Worm (Caenorhabditis elegans) whole organism, young adult: ENCODE results near the gene F15B9.11.

Experiments
- C06A6.2 ChIP-seq: fragments of 200-800 bp; sonication (Bioruptor generic); conservative IDR thresholded peaks from 2 replicates; pipeline ENCODE4 v1.3.6; 2022; ENCODE audit warnings: missing genetic modification characterization, missing compliant biosample characterization
- C17E4.6 ChIP-seq: fragments of 200-800 bp; sonication (Bioruptor generic); IDR thresholded peaks from 2 replicates; pipeline ENCODE4 v1.3.6; 2022; ENCODE audit warnings: missing genetic modification reagents, missing genetic modification characterization, missing compliant biosample characterization
- F10E7.11 ChIP-seq: sonication (generic microtip); optimal IDR thresholded peaks from 2 replicates; lab custom pipeline; 2017; ENCODE audit warnings: mild to moderate bottlenecking, missing genetic modification characterization, moderate library complexity, missing compliant biosample characterization
- F22D6.2 ChIP-seq: sonication (generic microtip); optimal IDR thresholded peaks from 2 replicates; lab custom pipeline; 2016; ENCODE audit warnings: mild to moderate bottlenecking, missing genetic modification characterization, missing compliant biosample characterization
- F23B12.7 ChIP-seq: sonication (generic microtip); optimal IDR thresholded peaks from 2 replicates; lab custom pipeline; 2017; ENCODE audit warnings: missing genetic modification characterization, mild to moderate bottlenecking, missing compliant biosample characterization, antibody characterized with exemption, moderate library complexity; ENCODE audit not compliant: insufficient read depth
- F49E8.2 ChIP-seq: sonication (generic microtip); optimal IDR thresholded peaks from 3 replicates; lab custom pipeline; 2017; ENCODE audit warnings: missing genetic modification characterization, mild to moderate bottlenecking, missing compliant biosample characterization, antibody characterized with exemption, moderate library complexity; ENCODE audit not compliant: insufficient read depth
- F57A8.1 ChIP-seq: fragments of 200-800 bp; sonication (Bioruptor generic); optimal IDR thresholded peaks from 2 replicates; lab custom pipeline; 2018; ENCODE audit warnings: mild to moderate bottlenecking, missing genetic modification characterization, moderate library complexity, missing compliant biosample characterization
- Y53G8AR.9 ChIP-seq: fragments of 200-800 bp; sonication (Bioruptor generic); conservative IDR thresholded peaks from 2 replicates; pipeline ENCODE4 v1.3.6; 2022; ENCODE audit warnings: missing genetic modification reagents, missing genetic modification characterization, missing compliant biosample characterization
- Y67H2A.10 ChIP-seq: fragments of 200-800 bp; sonication (Bioruptor generic); conservative IDR thresholded peaks from 2 replicates; pipeline ENCODE4 v1.3.6; 2022; ENCODE audit warnings: missing genetic modification reagents, missing genetic modification characterization, missing compliant biosample characterization
- ZK185.1 ChIP-seq: sonication (generic microtip); optimal IDR thresholded peaks from 2 replicates; lab custom pipeline; 2016; ENCODE audit warnings: mild to moderate bottlenecking, missing genetic modification characterization, missing compliant biosample characterization; ENCODE audit not compliant: poor library complexity, severe bottlenecking
- athp-1 ChIP-seq: sonication (generic microtip); optimal IDR thresholded peaks from 2 replicates; lab custom pipeline; 2017; ENCODE audit warnings: mild to moderate bottlenecking, missing genetic modification characterization, missing compliant biosample characterization
- attf-5 ChIP-seq: fragments of 200-800 bp; sonication (Bioruptor generic); optimal IDR thresholded peaks from 2 replicates; lab custom pipeline; 2018; ENCODE audit warnings: mild to moderate bottlenecking, missing genetic modification characterization, missing compliant biosample characterization
- attf-6 ChIP-seq: fragments of 200-800 bp; sonication (Bioruptor generic); IDR thresholded peaks from 2 replicates; pipeline ENCODE4 v1.3.6; 2022; ENCODE audit warnings: missing genetic modification reagents, missing genetic modification characterization, missing compliant biosample characterization
- bed-1 ChIP-seq: fragments of 200-800 bp; sonication (Bioruptor generic); IDR thresholded peaks from 2 replicates; pipeline ENCODE4 v1.3.6; 2022; ENCODE audit warnings: missing genetic modification reagents, missing genetic modification characterization, missing compliant biosample characterization
- ceh-40 ChIP-seq: fragments of 200-800 bp; sonication (Bioruptor generic); IDR thresholded peaks from 2 replicates; pipeline ENCODE4 v1.3.6; 2022; ENCODE audit warnings: missing genetic modification characterization, missing compliant biosample characterization
- ceh-79 ChIP-seq: sonication (generic microtip); optimal IDR thresholded peaks from 2 replicates; lab custom pipeline; 2017; ENCODE audit warnings: mild to moderate bottlenecking, missing genetic modification characterization, missing compliant biosample characterization
- die-1 ChIP-seq: sonication (generic microtip); optimal IDR thresholded peaks from 2 replicates; lab custom pipeline; 2016; ENCODE audit warnings: missing genotype, mild to moderate bottlenecking, missing genetic modification characterization, missing compliant biosample characterization
- dpff-1 ChIP-seq: sonication (generic microtip); optimal IDR thresholded peaks from 2 replicates; lab custom pipeline; 2017; ENCODE audit warnings: mild to moderate bottlenecking, missing genetic modification characterization, missing compliant biosample characterization
- dpl-1 ChIP-seq: fragments of 150-350 bp; optimal IDR thresholded peaks from 2 replicates; lab custom pipeline; 2014; ENCODE audit warnings: missing biosample characterization, missing genetic modification reagents, missing genetic modification characterization
- efl-1 ChIP-seq: fragments of 150-350 bp; optimal IDR thresholded peaks from 2 replicates; lab custom pipeline; 2014; ENCODE audit warnings: missing biosample characterization, missing genetic modification reagents, missing genetic modification characterization
- egrh-3 ChIP-seq: fragments of 200-800 bp; sonication (Bioruptor generic); IDR thresholded peaks from 2 replicates; pipeline ENCODE4 v1.3.6; 2022; ENCODE audit warnings: missing genetic modification reagents, missing genetic modification characterization, missing compliant biosample characterization
- ekl-4 ChIP-seq: fragments of 200-800 bp; sonication (Bioruptor generic); IDR thresholded peaks from 2 replicates; pipeline ENCODE4 v1.3.6; 2022; ENCODE audit warnings: missing genetic modification reagents, missing genetic modification characterization, missing compliant biosample characterization
- ets-4 ChIP-seq: fragments of 200-800 bp; sonication (Bioruptor generic); optimal IDR thresholded peaks from 2 replicates; lab custom pipeline; 2018; ENCODE audit warnings: mild to moderate bottlenecking, missing genetic modification characterization, missing compliant biosample characterization
- fkh-3 ChIP-seq: sonication (generic microtip); optimal IDR thresholded peaks from 2 replicates; lab custom pipeline; 2016; ENCODE audit warnings: mild to moderate bottlenecking, missing genetic modification characterization, missing compliant biosample characterization
- let-607 ChIP-seq, 2 experiments: fragments of 200-800 bp in 1 of 2; sonication (Bioruptor generic) in 1 of 2; sonication (generic microtip) in 1 of 2; optimal IDR thresholded peaks; 2 replicates each; lab custom pipeline; 2016 to 2018; ENCODE audit warnings: mild to moderate bottlenecking in 2 of 2, missing compliant biosample characterization in 2 of 2, missing genetic modification characterization in 2 of 2, moderate library complexity in 2 of 2, missing genotype in 1 of 2
- lin-40 ChIP-seq: sonication (generic microtip); optimal IDR thresholded peaks from 2 replicates; lab custom pipeline; 2016; ENCODE audit warnings: missing genetic modification characterization, mild to moderate bottlenecking, missing compliant biosample characterization, missing genotype, missing genetic modification reagents
- lin-54 ChIP-seq: fragments of 200-800 bp; sonication (Bioruptor generic); optimal IDR thresholded peaks from 2 replicates; lab custom pipeline; 2018; ENCODE audit warnings: mild to moderate bottlenecking, missing genetic modification characterization, missing compliant biosample characterization
- lir-1 ChIP-seq: fragments of 200-800 bp; sonication (Bioruptor generic); conservative IDR thresholded peaks from 2 replicates; pipeline ENCODE4 v1.3.6; 2022; ENCODE audit warnings: missing genetic modification reagents, missing genetic modification characterization, missing compliant biosample characterization
- madf-10 ChIP-seq: sonication (generic microtip); optimal IDR thresholded peaks from 2 replicates; lab custom pipeline; 2016; ENCODE audit warnings: mild to moderate bottlenecking, missing genetic modification characterization, missing compliant biosample characterization
- madf-8 ChIP-seq: fragments of 200-800 bp; sonication (Bioruptor generic); conservative IDR thresholded peaks from 2 replicates; pipeline ENCODE4 v1.3.6; 2022; ENCODE audit warnings: missing genetic modification reagents, missing genetic modification characterization, missing compliant biosample characterization
- mcd-1 ChIP-seq: fragments of 200-800 bp; sonication (Bioruptor generic); IDR thresholded peaks from 2 replicates; pipeline ENCODE4 v1.3.6; 2022; ENCODE audit warnings: missing genetic modification reagents, missing genetic modification characterization, missing compliant biosample characterization
- mel-28 ChIP-seq: sonication (generic microtip); optimal IDR thresholded peaks from 2 replicates; lab custom pipeline; 2016; ENCODE audit warnings: borderline replicate concordance, mild to moderate bottlenecking, missing genetic modification characterization, missing compliant biosample characterization
- nfya-1 ChIP-seq: sonication (generic microtip); optimal IDR thresholded peaks from 2 replicates; lab custom pipeline; 2017; ENCODE audit warnings: antibody characterized with exemption, missing compliant biosample characterization, missing genetic modification characterization, borderline replicate concordance; ENCODE audit not compliant: insufficient read depth
- nhr-27 ChIP-seq: fragments of 200-800 bp; sonication (Bioruptor generic); optimal IDR thresholded peaks from 2 replicates; lab custom pipeline; 2018; ENCODE audit warnings: mild to moderate bottlenecking, missing genetic modification characterization, moderate library complexity, missing compliant biosample characterization
- pbrm-1 ChIP-seq: fragments of 200-800 bp; sonication (Bioruptor generic); IDR thresholded peaks from 2 replicates; pipeline ENCODE4 v1.3.6; 2022; ENCODE audit warnings: missing genetic modification reagents, missing genetic modification characterization, missing compliant biosample characterization
- sea-2 ChIP-seq: fragments of 200-800 bp; sonication (Bioruptor generic); IDR thresholded peaks from 2 replicates; pipeline ENCODE4 v1.3.6; 2022; ENCODE audit warnings: missing genetic modification characterization, missing compliant biosample characterization
- snpc-3.4 ChIP-seq: sonication (generic microtip); optimal IDR thresholded peaks from 2 replicates; lab custom pipeline; 2017; ENCODE audit warnings: missing genetic modification characterization, mild to moderate bottlenecking, missing compliant biosample characterization, antibody characterized with exemption, moderate library complexity, missing genotype, missing genetic modification reagents
- sptf-2 ChIP-seq: fragments of 200-800 bp; sonication (Bioruptor generic); optimal IDR thresholded peaks from 2 replicates; lab custom pipeline; 2018; ENCODE audit warnings: mild to moderate bottlenecking, missing genetic modification characterization, missing compliant biosample characterization
- xnd-1 ChIP-seq: sonication (generic microtip); optimal IDR thresholded peaks from 2 replicates; lab custom pipeline; 2016; ENCODE audit warnings: missing genotype, missing genetic modification reagents, missing genetic modification characterization, missing compliant biosample characterization
- ztf-28 ChIP-seq: fragments of 200-800 bp; sonication (Bioruptor generic); IDR thresholded peaks from 2 replicates; pipeline ENCODE4 v1.3.6; 2022; ENCODE audit warnings: missing genetic modification reagents, missing genetic modification characterization, missing compliant biosample characterization
- ztf-6 ChIP-seq: fragments of 200-800 bp; sonication (Bioruptor generic); IDR thresholded peaks from 2 replicates; pipeline ENCODE4 v1.3.6; 2022; ENCODE audit warnings: missing genetic modification reagents, missing genetic modification characterization, missing compliant biosample characterization

F15B9.11 gene

DNA sequence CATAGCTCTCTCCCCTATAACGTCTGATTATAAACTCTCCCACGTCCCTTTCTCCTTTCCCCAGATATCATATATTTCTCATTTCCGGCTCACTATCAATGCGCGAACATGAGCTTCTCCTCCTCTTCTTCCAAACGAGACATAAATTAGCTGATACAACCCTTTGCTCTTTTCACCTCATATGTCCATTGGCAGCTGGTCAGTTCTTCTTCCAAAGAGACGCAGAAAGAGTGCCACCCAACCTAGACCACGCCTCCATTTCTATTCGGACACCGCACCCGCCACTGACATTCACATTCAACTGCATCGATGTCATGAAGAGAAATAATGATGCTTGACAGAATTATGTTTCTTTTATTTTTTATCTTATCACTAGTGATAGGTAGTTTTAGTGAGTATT lies 26.1 kb upstream of the F15B9.11 start, which contains the start of gene fmi-1:
TSS of gene fmi-1 (plus strand) at position 301 of the 400 bp plus-strand sequence.
- TF ChIP-seq die-1 (tag; lab: Kevin White, UChicago) (no peak), C17E4.6 (GFP tag; lab: Robert Waterston, UW) (no peak), dpff-1 (tag; lab: Kevin White, UChicago) (no peak), Y53G8AR.9 (GFP tag; lab: Robert Waterston, UW) (no peak), F49E8.2 (tag; lab: Kevin White, UChicago) (no peak), mel-28 (tag; lab: Kevin White, UChicago) (no peak), ekl-4 (GFP tag; lab: Robert Waterston, UW) (no peak), lin-54 (no peak), lin-40 (tag; lab: Kevin White, UChicago) (no peak), xnd-1 (tag; lab: Kevin White, UChicago) (no peak), ztf-28 (GFP tag; lab: Robert Waterston, UW) (no peak), ztf-6 (no peak), lir-1 (no peak), ZK185.1 (tag; lab: Kevin White, UChicago) (no peak), athp-1 (tag; lab: Kevin White, UChicago) (no peak), attf-5 (GFP tag; lab: Kevin White, UChicago) (no peak), madf-8 (GFP tag; lab: Robert Waterston, UW) (no peak), sptf-2 (GFP tag; lab: Kevin White, UChicago) (no peak), madf-10 (tag; lab: Kevin White, UChicago) (no peak), ceh-40 (no peak)

DNA sequence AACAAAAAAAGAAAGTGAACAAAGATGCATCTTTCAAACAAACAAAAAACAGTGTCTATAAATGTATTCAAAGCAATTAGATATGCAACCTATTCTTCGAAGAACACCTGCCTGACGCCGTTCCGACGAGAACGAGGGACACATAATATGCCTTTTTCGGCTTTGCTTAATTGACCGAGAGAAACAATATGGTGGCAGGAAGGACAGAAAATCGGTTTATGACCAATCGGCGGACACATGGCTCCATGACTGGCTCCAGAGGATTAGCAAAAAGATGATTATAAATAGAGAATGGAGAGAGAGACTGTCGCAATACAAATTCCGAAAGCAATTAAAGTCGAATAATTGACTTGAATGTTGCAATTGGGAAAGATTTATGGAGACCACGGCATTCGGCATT lies 25.5 kb upstream of the F15B9.11 start:
- no peak for TF ChIP-seq sea-2
- no peak for TF ChIP-seq F22D6.2
- no peak for TF ChIP-seq snpc-3.4 (tag; lab: Kevin White, UChicago)
- no peak for TF ChIP-seq ceh-79
- TF ChIP-seq pbrm-1 (GFP tag; lab: Robert Waterston, UW), result no peak
- TF ChIP-seq dpl-1 (GFP tag; lab: Kevin White, UChicago), result no peak

DNA sequence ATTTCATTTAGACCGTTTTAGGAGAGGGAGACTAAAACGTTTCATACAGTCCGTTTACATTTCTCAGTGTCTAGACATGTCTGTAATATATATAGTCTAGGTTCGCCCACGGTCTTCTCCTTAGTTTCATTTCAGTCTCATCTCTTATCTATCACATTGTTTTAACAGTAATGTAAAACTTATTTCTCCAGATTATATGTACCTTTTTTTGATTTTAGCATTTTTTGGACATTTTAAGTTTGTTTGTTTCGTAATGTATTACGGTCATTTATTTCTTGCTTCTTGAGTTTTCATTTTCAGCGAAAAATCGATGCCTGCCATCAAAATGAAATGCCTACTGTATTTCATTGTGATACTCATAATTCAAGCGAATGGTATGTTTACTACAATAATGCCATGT lies 21.1 kb upstream of the F15B9.11 start, which contains the start of gene F15B9.6:
TSS of gene F15B9.6 (plus strand) at position 301 of the 400 bp plus-strand sequence.
- no peak for TF ChIP-seq nhr-27 (tag; lab: Kevin White, UChicago)
- no peak for TF ChIP-seq let-607 (tag; optimal IDR thresholded peaks at IDR 0.05; lab: Kevin White, UChicago)
- no peak for TF ChIP-seq Y67H2A.10 (GFP tag; lab: Robert Waterston, UW)
- no peak for TF ChIP-seq attf-6 (GFP tag; lab: Robert Waterston, UW)
- TF ChIP-seq C06A6.2 (GFP tag; lab: Robert Waterston, UW), result no peak
- no peak for TF ChIP-seq F23B12.7
- no peak for TF ChIP-seq dpl-1 (GFP tag; lab: Kevin White, UChicago)
- no peak for TF ChIP-seq bed-1 (GFP tag; lab: Robert Waterston, UW)
- no peak for TF ChIP-seq nfya-1 (tag; lab: Kevin White, UChicago)
- TF ChIP-seq ets-4, result no peak
- TF ChIP-seq F10E7.11 (tag; lab: Kevin White, UChicago), result no peak
- no peak for TF ChIP-seq F57A8.1 (GFP tag; lab: Kevin White, UChicago)
- TF ChIP-seq efl-1 (GFP tag; lab: Kevin White, UChicago), result no peak
- TF ChIP-seq mcd-1, result no peak
- TF ChIP-seq snpc-3.4 (tag; lab: Kevin White, UChicago), result no peak
- no peak for TF ChIP-seq egrh-3 (GFP tag; lab: Robert Waterston, UW)
- TF ChIP-seq sptf-2 (GFP tag; lab: Kevin White, UChicago), result no peak
- no peak for TF ChIP-seq fkh-3 (tag; lab: Kevin White, UChicago)
- TF ChIP-seq mel-28 (tag; lab: Kevin White, UChicago), result no peak
